Fruit fly (Drosophila melanogaster) whole organism: ENCODE data around the gene CG17919.

Experiments
- CG8478 ChIP-seq: fragments of >200 bp; optimal IDR thresholded peaks from 2 replicates; lab custom pipeline; 2018; ENCODE audit warnings: inconsistent platforms
- Dll ChIP-seq: fragments of >200 bp; optimal IDR thresholded peaks from 2 replicates; lab custom pipeline; 2017
- EcR ChIP-seq, 2 experiments: fragments of >200 bp; optimal IDR thresholded peaks; 2 replicates each; lab custom pipeline; 2017; ENCODE audit warnings: missing biosample characterization in 2 of 2, missing genetic modification characterization in 2 of 2, missing genetic modification reagents in 2 of 2
- pan ChIP-seq: fragments of >200 bp; optimal IDR thresholded peaks from 2 replicates; lab custom pipeline; 2017
- psq ChIP-seq: fragments of >200 bp; optimal IDR thresholded peaks from 2 replicates; lab custom pipeline; 2017
- usp ChIP-seq: fragments of >200 bp; optimal IDR thresholded peaks from 2 replicates; lab custom pipeline; 2017; ENCODE audit warnings: missing biosample characterization, missing genetic modification characterization, mixed read lengths

CG17919 gene

DNA sequence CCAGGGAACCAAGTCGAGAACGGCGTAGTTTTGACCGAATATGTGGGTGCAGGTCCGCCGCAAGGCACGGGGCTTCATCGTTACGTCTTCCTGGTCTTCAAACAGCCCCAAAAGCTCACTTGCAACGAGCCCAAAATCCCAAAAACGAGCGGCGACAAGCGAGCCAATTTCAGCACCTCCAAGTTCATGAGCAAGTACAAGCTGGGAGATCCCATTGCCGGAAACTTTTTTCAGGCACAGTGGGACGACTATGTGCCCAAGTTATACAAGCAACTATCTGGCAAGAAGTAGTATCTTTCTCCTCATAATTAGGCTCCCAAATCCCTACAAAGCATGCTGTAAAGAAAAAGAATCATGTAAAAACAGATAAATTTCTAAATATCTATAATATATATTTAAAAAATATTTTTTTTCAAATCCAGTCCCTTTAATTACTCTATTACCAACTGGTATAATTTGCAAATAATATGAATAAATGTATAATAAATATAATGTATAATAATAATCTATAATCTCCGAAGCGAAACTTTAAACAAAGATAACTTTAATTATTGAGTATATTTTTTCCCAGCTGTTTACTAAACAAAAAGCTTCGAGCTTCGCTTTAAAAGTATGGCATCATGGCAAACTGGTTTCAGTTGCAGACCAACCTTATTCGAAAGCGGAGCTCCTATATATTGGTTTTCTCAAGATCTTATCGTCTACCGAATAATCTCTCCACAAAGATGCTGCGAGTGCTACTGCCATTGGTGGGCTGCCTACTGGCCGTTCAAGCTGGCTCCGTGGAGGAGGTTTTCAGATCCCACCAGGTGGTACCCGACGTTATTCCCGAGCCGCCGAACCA lies at the start of gene CG17919:
TSS of gene CG17919 (plus strand) at position 634 of the 844 bp plus-strand sequence.
- no peak for TF ChIP-seq usp (GFP tag; lab: Kevin White, UChicago)
- TF ChIP-seq CG8478 (lab: Kevin White, UChicago) = no peak
- no peak for TF ChIP-seq EcR (GFP tag; optimal IDR thresholded peaks at IDR 0.05; lab: Kevin White, UChicago)
- no peak for TF ChIP-seq pan

DNA sequence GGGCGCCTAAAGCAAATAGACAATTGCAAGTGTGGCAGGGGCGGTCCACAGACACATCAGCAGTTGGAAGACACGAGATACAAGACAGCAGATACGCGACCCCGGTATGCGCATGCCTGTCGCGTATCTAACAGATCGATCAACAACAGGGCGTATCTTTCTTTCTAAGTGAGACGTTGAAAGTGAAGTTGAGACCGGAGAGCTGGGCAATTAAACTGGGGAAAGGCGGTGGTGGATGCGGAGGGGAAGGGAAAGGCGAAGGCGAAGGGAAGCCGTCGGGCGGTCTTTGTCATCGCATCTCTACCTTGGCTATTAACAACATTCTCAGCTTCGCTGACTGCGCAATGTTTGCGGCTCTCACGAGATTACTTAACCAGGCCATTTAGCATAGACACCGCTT lies 49.8 kb upstream of the CG17919 start:
- TF ChIP-seq usp (GFP tag; lab: Kevin White, UChicago) = no peak
- no peak for TF ChIP-seq EcR (GFP tag; optimal IDR thresholded peaks at IDR 0.05; lab: Kevin White, UChicago)
- TF ChIP-seq CG8478 (lab: Kevin White, UChicago) = no peak
- no peak for TF ChIP-seq Dll (lab: Kevin White, UChicago)
- no peak for TF ChIP-seq psq
- TF ChIP-seq pan = no peak

DNA sequence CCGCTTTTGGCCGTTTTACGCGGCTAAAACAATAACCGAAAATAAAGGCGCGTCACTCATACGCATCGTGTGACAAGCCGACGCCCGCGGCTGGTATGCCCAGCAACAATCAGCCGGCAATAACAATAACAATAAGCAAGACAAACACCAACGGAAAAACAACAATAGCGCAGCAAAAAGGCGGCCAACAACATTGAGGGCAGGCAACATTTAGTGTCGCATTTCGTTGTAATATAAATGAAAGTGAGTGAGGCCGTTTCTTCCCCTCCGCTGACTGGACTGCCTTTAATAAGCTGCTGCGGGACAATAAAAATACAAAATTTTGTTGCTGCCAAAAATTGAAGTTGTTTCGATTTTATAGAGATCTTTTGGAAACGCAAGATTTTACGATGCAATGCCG lies 46.7 kb upstream of the CG17919 start:
- TF ChIP-seq Dll (lab: Kevin White, UChicago) (no peak), usp (GFP tag; lab: Kevin White, UChicago) (no peak), EcR (GFP tag; optimal IDR thresholded peaks at IDR 0.05; lab: Kevin White, UChicago) (no peak), pan (no peak), psq (no peak)

DNA sequence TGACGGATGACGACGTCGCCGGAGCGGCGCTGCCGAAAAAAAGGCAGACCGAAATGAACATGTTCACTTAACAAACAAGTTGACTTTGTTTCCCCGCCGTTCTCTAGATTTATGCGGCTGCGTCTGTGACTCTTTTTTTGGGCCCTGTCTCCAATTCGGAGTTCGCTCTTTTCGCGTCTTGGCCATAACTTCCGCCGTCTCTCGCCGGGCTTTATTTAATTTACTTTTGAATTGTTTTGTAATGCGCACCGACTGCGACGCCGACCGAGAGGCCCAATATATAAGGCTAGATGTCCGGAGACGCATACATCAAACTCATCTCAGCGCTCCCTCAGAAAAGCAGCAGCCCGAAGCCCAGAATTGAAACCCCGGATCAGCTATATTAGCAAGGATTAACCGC lies 45.0 kb upstream of the CG17919 start, which contains the start of gene Osi14:
TSS of gene Osi14 (plus strand) at position 301 of the 400 bp plus-strand sequence.
- TF ChIP-seq Dll (lab: Kevin White, UChicago) = no peak
- TF ChIP-seq CG8478 (lab: Kevin White, UChicago) = no peak
- TF ChIP-seq psq = no peak
- TF ChIP-seq pan = no peak
- TF ChIP-seq EcR (GFP tag; optimal IDR thresholded peaks at IDR 0.05; lab: Kevin White, UChicago) = no peak
- TF ChIP-seq usp (GFP tag; lab: Kevin White, UChicago) = no peak

DNA sequence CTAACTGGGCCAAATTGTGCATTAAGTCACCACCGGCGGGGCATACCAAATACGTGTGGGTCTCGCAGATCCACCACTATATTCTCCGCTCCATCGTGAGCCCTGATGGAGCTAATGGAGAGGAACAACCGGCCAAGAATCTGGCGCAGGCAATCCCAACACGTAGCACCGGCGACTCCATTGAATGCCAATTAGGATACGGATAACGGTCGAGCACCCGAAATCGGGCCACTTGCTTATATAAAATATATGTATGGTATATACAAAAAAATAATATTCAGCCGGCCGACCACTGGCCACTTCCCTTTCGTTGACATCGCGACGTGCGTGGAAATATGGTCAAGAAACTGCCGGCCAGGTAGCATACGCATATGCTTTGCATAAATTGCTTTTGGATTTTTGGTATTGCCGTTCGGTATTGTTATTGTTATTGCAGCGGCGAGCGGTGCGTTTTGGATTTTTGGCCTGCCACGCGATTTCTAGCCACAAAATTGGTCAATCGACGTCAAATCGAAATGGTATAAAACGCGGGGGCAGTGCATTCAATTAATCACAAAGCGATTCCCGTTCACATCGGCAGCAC lies 42.5 kb upstream of the CG17919 start, which contains the start of gene Osi15:
TSS of gene Osi15 (plus strand) at position 548 of the 583 bp plus-strand sequence.
- TF ChIP-seq Dll (lab: Kevin White, UChicago) (no peak), CG8478 (lab: Kevin White, UChicago) (no peak), usp (GFP tag; lab: Kevin White, UChicago) (no peak), psq (no peak), pan (no peak), EcR (GFP tag; optimal IDR thresholded peaks at IDR 0.05; lab: Kevin White, UChicago) (no peak)

DNA sequence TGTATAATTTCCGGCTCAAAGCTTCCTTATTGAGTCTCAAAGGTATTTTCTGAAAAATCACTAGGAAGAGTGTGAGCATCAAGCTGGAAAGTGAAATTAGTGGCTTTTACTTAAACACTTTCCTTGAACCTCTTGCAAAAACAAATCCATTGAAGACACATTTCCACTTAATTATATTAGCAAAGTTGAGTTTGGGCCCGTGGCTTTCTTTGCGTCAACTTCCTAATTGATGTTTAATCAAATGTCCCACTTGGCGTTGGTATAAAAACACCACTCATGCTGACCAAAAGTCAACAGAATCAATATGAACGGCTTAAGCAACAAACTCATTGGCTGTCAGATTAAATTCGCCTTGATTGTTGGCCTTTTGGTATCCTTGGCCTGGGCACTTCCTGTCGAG lies 40.1 kb upstream of the CG17919 start, which contains the start of gene CG46396:
TSS of gene CG46396 (plus strand) at position 301 of the 400 bp plus-strand sequence.
- TF ChIP-seq psq = no peak
- no peak for TF ChIP-seq CG8478 (lab: Kevin White, UChicago)
- no peak for TF ChIP-seq pan
- no peak for TF ChIP-seq EcR (GFP tag; optimal IDR thresholded peaks at IDR 0.05; lab: Kevin White, UChicago)

DNA sequence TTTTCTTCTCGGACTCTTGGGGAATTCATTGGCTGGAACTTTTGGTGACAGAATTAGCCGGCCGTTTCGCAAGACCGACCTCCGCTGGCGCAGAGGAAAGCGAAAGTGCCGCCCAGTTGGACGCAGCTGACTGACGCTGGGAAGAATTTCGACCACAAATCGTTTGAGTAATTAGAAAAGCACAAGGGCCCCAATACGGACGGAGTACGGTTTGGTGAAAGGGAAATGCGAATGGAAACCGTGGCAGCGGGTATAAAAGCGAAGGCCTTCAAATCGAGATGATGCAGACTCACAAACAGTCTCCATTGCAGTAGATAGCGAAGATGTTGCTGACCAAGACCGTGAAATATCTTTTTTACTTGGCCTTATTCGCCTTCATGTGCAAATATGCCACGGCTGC lies 38.9 kb upstream of the CG17919 start, which contains the start of gene Osi16:
TSS of gene Osi16 (plus strand) at position 301 of the 400 bp plus-strand sequence.
- TF ChIP-seq usp (GFP tag; lab: Kevin White, UChicago) (no peak), psq (no peak), pan (no peak)

DNA sequence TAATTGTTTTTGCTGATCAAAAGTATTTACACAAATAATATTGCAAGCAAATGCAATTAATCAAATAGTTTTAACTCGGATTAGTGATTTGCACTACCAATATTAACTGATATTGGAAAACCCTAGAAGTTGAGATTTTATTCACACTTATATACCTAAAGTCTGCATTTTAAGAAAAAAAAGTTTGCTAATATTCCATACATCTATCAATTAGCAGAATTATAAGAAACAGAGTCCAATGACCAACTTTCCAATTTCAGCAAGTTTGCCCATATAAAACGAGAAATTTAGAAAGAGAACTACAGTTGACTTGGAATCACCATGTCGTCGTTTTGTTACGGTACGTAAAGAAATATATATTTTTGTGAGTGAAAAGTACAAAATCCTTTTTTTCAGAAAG lies 37.2 kb upstream of the CG17919 start, which contains the start of gene CG46026:
TSS of gene CG46026 (plus strand) at position 301 of the 400 bp plus-strand sequence.
- TF ChIP-seq EcR (GFP tag; optimal IDR thresholded peaks at IDR 0.05; lab: Kevin White, UChicago) = no peak

DNA sequence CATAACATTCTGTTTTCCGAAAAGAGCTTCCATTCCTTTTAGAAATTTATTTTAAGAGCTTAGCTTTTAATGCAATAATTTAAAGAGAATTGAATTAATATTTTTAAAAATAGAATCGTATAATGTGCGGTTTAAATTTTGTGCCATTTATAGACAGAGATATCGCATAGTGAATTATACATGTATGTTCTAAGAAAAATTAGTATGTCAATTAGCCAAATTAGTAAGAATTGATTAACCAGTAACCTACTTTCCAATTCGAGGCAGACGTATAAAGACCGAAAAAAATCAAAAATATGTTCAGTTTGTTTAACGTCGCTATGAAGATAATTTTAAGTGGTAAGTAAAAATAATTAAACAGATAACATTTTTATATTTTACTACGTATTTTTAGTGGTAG lies 34.2 kb upstream of the CG17919 start, which contains the start of gene CG31560:
TSS of gene CG31560 (plus strand) at position 301 of the 400 bp plus-strand sequence.
- TF ChIP-seq CG8478 (lab: Kevin White, UChicago) (no peak), psq (no peak), pan (no peak), EcR (GFP tag; optimal IDR thresholded peaks at IDR 0.05; lab: Kevin White, UChicago) (no peak), usp (GFP tag; lab: Kevin White, UChicago) (no peak), Dll (lab: Kevin White, UChicago) (no peak)

DNA sequence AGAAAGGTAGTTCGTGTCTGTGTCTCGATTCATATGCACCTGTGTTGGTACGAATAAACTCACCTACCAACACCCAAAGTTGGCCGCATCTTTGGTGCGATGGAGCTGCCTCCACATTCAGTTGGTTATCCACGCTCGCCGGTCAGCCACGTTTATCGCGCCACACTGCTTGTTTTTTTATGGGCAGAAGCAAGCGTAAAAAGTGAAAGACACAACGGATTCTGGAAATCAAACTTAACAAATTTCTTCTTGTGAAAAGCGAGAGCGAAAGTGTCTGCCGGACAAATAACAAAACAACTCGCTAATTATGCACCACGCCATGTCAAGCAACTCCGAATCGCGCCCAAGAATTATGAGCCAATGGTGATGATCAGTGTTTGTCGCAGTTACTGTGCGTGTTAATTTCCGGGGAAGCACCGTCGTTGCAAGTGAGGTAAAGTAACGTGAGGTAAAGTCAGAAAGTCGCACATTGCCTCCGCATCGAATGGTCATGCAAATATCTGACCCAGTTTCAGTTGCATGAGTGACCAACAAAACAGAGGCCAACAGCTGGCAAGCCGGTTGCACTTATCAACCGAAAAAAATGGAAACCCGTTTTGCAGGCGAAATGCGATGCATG lies 32.1 kb upstream of the CG17919 start, which contains the start of gene Osi17:
TSS of gene Osi17 (plus strand) at position 132 of the 619 bp plus-strand sequence.
- no peak for TF ChIP-seq Dll (lab: Kevin White, UChicago)
- no peak for TF ChIP-seq EcR (GFP tag; optimal IDR thresholded peaks at IDR 0.05; lab: Kevin White, UChicago)
- no peak for TF ChIP-seq CG8478 (lab: Kevin White, UChicago)
- no peak for TF ChIP-seq pan
- no peak for TF ChIP-seq psq
- TF ChIP-seq usp (GFP tag; lab: Kevin White, UChicago) = no peak

DNA sequence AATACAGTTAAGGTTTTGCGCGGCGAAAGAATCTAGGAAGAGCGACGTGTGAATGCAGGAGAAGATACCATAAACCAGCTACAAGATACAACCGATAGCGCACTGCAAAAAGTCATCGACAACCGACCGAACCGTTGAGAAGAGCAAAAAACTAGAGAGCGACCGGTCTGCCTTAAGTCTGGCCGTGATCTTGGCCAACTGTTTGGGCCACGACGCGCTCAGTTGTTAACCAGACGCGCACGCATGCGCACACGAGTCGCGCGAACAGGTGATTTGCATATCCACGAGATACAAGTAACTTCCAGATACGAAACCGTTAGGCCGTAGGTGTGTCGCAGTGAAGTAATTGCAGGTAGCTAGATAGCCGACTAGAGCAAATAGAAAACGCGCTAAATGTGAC lies 28.8 kb upstream of the CG17919 start:
- TF ChIP-seq pan (no peak), EcR (GFP tag; optimal IDR thresholded peaks at IDR 0.05; lab: Kevin White, UChicago) (no peak), Dll (lab: Kevin White, UChicago) (no peak), CG8478 (lab: Kevin White, UChicago) (no peak), psq (no peak), usp (GFP tag; lab: Kevin White, UChicago) (no peak)

DNA sequence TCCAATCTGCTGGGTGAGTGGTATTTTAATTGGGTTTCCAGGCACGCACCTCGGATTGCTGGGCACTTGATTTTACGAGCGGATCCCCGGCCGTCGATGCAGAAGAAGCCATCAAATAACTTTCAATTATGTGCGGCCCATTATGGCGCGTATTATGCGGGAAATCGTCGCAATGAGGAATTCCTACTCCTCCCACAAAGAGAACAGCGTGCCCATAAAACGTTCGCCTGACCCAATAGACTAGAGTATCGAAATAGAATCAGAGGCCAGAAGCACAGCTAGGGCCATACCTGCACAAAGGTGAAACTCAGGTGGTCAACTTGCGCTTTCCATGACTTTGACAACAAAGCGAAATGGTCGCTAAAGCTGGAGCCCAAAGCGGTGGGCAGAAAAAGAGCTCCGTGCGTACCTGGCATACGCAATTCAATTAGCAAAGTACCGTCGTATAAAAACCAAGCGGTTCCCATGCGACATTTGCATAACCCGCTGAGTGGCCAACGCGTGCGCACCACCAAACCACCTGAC lies 14.0 kb upstream of the CG17919 start, which contains the start of gene Osi18:
TSS of gene Osi18 (plus strand) at position 475 of the 525 bp plus-strand sequence.
- TF ChIP-seq pan = no peak
- no peak for TF ChIP-seq usp (GFP tag; lab: Kevin White, UChicago)
- TF ChIP-seq CG8478 (lab: Kevin White, UChicago) = no peak
- TF ChIP-seq psq = no peak
- no peak for TF ChIP-seq Dll (lab: Kevin White, UChicago)
- no peak for TF ChIP-seq EcR (GFP tag; optimal IDR thresholded peaks at IDR 0.05; lab: Kevin White, UChicago)
